Worm (Caenorhabditis elegans): Measurements from ENCODE around the gene scav-3.

Gene scav-3

DNA sequence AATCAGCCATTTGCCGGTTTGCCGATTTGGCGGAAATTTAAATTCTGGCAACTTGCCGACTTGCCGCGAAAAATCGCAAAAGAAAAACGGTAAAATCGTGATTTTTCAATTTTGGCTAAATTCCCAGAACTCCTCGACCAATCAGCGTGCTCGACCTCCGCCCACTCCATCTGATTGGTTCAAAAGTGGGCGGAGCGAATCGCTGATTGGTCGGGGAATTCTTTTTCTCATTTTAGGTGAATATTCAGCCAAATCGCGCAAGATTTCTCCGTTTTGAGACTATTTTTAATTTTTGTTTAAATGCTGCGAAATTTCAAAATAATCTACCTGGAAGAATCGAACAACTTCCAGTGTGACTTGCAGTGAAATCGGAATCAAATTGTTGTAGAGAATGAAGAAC lies 42.1 kb downstream of the scav-3 start:
- no peak for TF ChIP-seq hrde-1 (tag; optimal IDR thresholded peaks at IDR 0.05; ENCODE audit: borderline replicate concordance)
- TF ChIP-seq xnd-1 (tag; optimal IDR thresholded peaks at IDR 0.05): no peak
- TF ChIP-seq akir-1 (GFP tag; optimal IDR thresholded peaks at IDR 0.05): no peak
- TF ChIP-seq C17E4.6 (GFP tag; IDR thresholded peaks at IDR 0.05): no peak
- TF ChIP-seq B0261.1 (tag; optimal IDR thresholded peaks at IDR 0.05): no peak
- TF ChIP-seq nfya-2 (GFP tag; IDR thresholded peaks at IDR 0.05): no peak
- TF ChIP-seq tlf-1 (GFP tag; optimal IDR thresholded peaks at IDR 0.05): no peak
- no peak for TF ChIP-seq lin-54 (GFP tag; optimal IDR thresholded peaks at IDR 0.05)
- TF ChIP-seq B0035.1 (tag; optimal IDR thresholded peaks at IDR 0.05): no peak
- TF ChIP-seq madf-10 (tag; optimal IDR thresholded peaks at IDR 0.05): no peak
- no peak for TF ChIP-seq hsf-1 (GFP tag; IDR thresholded peaks at IDR 0.05)
- no peak for TF ChIP-seq egrh-3 (GFP tag; IDR thresholded peaks at IDR 0.05)

DNA sequence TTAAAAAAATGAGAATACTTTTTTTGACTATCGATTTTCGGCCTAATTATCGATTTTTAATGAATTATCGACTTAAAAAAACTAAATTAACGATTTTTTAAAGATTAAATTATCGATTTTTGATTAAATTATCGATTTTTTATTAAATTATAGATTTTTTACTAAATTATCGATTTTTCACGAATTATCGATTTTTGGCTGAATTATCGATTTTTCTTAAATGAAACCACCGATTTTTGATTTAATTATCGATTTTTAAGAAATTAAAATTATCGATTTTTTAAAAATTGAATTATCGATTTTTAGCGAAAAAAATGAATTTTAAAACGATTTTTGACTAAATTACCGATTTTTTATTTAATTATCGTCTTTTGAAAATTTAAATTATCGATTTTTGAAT lies 45.0 kb downstream of the scav-3 start:
- no peak for TF ChIP-seq attf-6 (GFP tag; IDR thresholded peaks at IDR 0.05)
- no peak for TF ChIP-seq nhr-80 (tag; optimal IDR thresholded peaks at IDR 0.05)
- no peak for TF ChIP-seq lin-35 (GFP tag; optimal IDR thresholded peaks at IDR 0.05)
- TF ChIP-seq ceh-100 (GFP tag; IDR thresholded peaks at IDR 0.05): no peak
- TF ChIP-seq ztf-22 (GFP tag; optimal IDR thresholded peaks at IDR 0.05): no peak
- TF ChIP-seq B0261.1 (tag; optimal IDR thresholded peaks at IDR 0.05): no peak
- no peak for TF ChIP-seq mxl-1 (tag; optimal IDR thresholded peaks at IDR 0.05)
- no peak for TF ChIP-seq C06A6.2 (GFP tag; conservative IDR thresholded peaks at IDR 0.05)
- no peak for TF ChIP-seq zfh-2 (GFP tag; conservative IDR thresholded peaks at IDR 0.05)
- TF ChIP-seq ceh-79 (tag; optimal IDR thresholded peaks at IDR 0.05): no peak
- TF ChIP-seq cebp-2 (GFP tag; IDR thresholded peaks at IDR 0.05): no peak
- TF ChIP-seq chd-7 (tag; optimal IDR thresholded peaks at IDR 0.05): no peak
- TF ChIP-seq tbx-9 (tag; optimal IDR thresholded peaks at IDR 0.05; ENCODE audit: borderline replicate concordance): no peak

DNA sequence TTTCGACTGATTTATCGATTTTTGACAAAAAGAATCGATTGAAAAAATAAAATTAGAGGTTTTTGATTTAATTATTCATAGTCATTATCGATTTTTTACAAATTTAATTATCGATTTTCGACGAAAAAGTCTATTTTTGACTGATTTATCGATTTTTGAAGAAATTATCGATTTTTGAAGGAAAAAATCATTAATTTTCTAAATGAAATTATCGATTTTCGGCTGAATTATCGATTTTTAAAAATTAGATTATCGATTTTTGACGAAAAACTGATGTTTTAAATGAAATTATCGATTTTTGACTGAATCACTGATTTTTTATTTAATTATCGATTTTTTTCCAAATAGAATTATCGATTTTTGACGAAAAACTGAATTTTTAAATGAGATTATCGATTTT lies 45.6 kb downstream of the scav-3 start:
- TF ChIP-seq attf-5 (GFP tag; optimal IDR thresholded peaks at IDR 0.05) (no peak), tbx-9 (tag; optimal IDR thresholded peaks at IDR 0.05; ENCODE audit: borderline replicate concordance) (no peak), hrde-1 (tag; optimal IDR thresholded peaks at IDR 0.05; ENCODE audit: borderline replicate concordance) (no peak), lsl-1 (GFP tag; optimal IDR thresholded peaks at IDR 0.05) (no peak), F39B2.1 (GFP tag; IDR thresholded peaks at IDR 0.05) (no peak), ceh-100 (GFP tag; IDR thresholded peaks at IDR 0.05) (no peak), let-526 (GFP tag; IDR thresholded peaks at IDR 0.05) (no peak), ceh-27 (GFP tag; optimal IDR thresholded peaks at IDR 0.05) (no peak), unc-130 (GFP tag; optimal IDR thresholded peaks at IDR 0.05) (no peak), rec-8 (tag; optimal IDR thresholded peaks at IDR 0.05) (no peak), lin-54 (GFP tag; optimal IDR thresholded peaks at IDR 0.05) (no peak)

DNA sequence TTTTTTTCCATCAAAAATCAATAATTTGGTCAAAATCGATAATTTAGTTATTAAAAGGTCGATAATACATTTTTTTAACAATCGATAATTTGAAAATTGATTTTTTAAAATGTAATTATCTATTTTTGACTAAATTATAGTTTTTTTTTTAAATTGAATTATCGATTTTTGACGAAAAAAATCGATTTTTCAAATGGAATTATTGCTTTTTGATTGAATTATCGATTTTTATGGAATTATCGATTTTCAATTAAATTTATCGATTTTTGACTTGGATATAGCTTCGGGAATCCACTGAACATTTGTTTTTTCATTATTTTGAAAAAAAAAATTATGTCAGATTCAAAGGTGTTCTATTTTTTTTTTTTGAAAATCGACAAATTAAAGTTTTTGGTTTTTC lies 46.3 kb downstream of the scav-3 start:
- no peak for TF ChIP-seq snpc-3.4 (tag; optimal IDR thresholded peaks at IDR 0.05)
- TF ChIP-seq F39B2.1 (GFP tag; IDR thresholded peaks at IDR 0.05): no peak
- no peak for TF ChIP-seq snpc-1.1 (tag; optimal IDR thresholded peaks at IDR 0.05; ENCODE audit: insufficient read depth)
- no peak for TF ChIP-seq D2030.7 (GFP tag; IDR thresholded peaks at IDR 0.05)
- TF ChIP-seq ceh-40 (GFP tag; IDR thresholded peaks at IDR 0.05): no peak
- TF ChIP-seq F52B5.7 (tag; optimal IDR thresholded peaks at IDR 0.05): no peak
- TF ChIP-seq hlh-26 (GFP tag; conservative IDR thresholded peaks at IDR 0.05): no peak
- TF ChIP-seq let-607 (tag; optimal IDR thresholded peaks at IDR 0.05): no peak
- no peak for TF ChIP-seq ceh-58 (GFP tag; IDR thresholded peaks at IDR 0.05)
- no peak for TF ChIP-seq egrh-3 (GFP tag; IDR thresholded peaks at IDR 0.05)
- TF ChIP-seq hsf-1 (GFP tag; IDR thresholded peaks at IDR 0.05): no peak
- TF ChIP-seq attf-6 (GFP tag; IDR thresholded peaks at IDR 0.05): no peak
- TF ChIP-seq unc-62 (GFP tag; optimal IDR thresholded peaks at IDR 0.05): no peak
- TF ChIP-seq lin-26 (GFP tag; IDR thresholded peaks at IDR 0.05): no peak
- no peak for TF ChIP-seq ZK185.1 (tag; optimal IDR thresholded peaks at IDR 0.05; ENCODE audit: poor library complexity, severe bottlenecking)
- TF ChIP-seq rcor-1 (GFP tag; IDR thresholded peaks at IDR 0.05): no peak
- no peak for TF ChIP-seq cebp-2 (GFP tag; IDR thresholded peaks at IDR 0.05)
- no peak for TF ChIP-seq B0261.1 (tag; optimal IDR thresholded peaks at IDR 0.05)
